Fruit fly (Drosophila melanogaster): ENCODE results near the gene Taf3.
A peak's percentile ranks its signal among the peaks of the same experiment; 100 is the strongest.

- TF ChIP-seq CG10565 (GFP tag; optimal IDR thresholded peaks at IDR 0.05) (no peak), ems (GFP tag; optimal IDR thresholded peaks at IDR 0.05) (no peak), seq (GFP tag; IDR thresholded peaks at IDR 0.05) (no peak), wek (GFP tag; optimal IDR thresholded peaks at IDR 0.05) (no peak), stwl (tag; optimal IDR thresholded peaks at IDR 0.05) (no peak), lov (optimal IDR thresholded peaks at IDR 0.05) (no peak), lov (GFP tag; IDR thresholded peaks at IDR 0.05) (no peak), ERR (GFP tag; optimal IDR thresholded peaks at IDR 0.05) (no peak), kah (GFP tag; optimal IDR thresholded peaks at IDR 0.05) (no peak), prd (optimal IDR thresholded peaks at IDR 0.05) (no peak), prd (GFP tag; IDR thresholded peaks at IDR 0.05) (no peak), sima (GFP tag; optimal IDR thresholded peaks at IDR 0.05) (no peak), CG18764 (GFP tag; optimal IDR thresholded peaks at IDR 0.05) (no peak), CG14860 (GFP tag; IDR thresholded peaks at IDR 0.05; ENCODE audit: partially characterized antibody) (no peak), zen2 (GFP tag; IDR thresholded peaks at IDR 0.05; ENCODE audit: partially characterized antibody) (no peak), Nf-YC (tag; optimal IDR thresholded peaks at IDR 0.05) (peak; percentile 49)
Measured at dm6 chr4:416288-416687, 50.3 kb downstream of the Taf3 start.
